Fruit fly (Drosophila melanogaster): Measurements from ENCODE around the gene Deaf1.

The Deaf1 gene

dm6 chr3L:19790929-19791687 lies 26.9 kb upstream of the Deaf1 start (continued):
- TF ChIP-seq CG16779 (tag; optimal IDR thresholded peaks at IDR 0.05) (peak; percentile 37), Gug (GFP tag; IDR thresholded peaks at IDR 0.05) (no peak; the same call in 1 of the 2 replicates), CG32006 (GFP tag; optimal IDR thresholded peaks at IDR 0.05) (peak; percentile 73), CG11902 (GFP tag; optimal IDR thresholded peaks at IDR 0.05) (peak; percentile 14), CG11762 (GFP tag; optimal IDR thresholded peaks at IDR 0.05; ENCODE audit: insufficient read depth) (peak; percentile 26), CG9139 (GFP tag; optimal IDR thresholded peaks at IDR 0.05) (peak; percentile 24), CG3032 (tag; optimal IDR thresholded peaks at IDR 0.05) (peak; percentile 62), CG8119 (GFP tag; IDR thresholded peaks at IDR 0.05) (peak; percentile 63), CG1621 (tag; optimal IDR thresholded peaks at IDR 0.05) (no peak), OdsH (GFP tag; optimal IDR thresholded peaks at IDR 0.05) (peak; percentile 67)

DNA sequence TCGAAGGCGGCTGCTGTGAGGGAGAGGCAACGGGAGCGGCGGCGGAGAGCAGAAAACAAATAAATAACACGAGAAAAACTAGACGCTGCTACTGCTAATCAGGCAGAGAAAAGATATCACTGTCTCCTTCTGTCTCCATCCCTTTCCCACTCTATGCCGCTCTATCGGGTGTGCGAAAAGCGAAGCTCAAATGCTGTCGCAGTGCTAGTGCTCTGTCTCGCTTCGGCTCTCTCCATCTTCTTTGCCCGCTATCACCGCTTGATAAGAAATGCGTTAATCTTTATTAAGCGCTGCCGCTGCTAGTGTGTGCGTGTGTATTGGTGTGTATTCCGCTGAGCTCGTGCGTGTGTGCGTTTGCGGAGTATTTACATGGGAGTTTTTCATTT lies 26.3 kb upstream of the Deaf1 start:
- TF ChIP-seq cyc (GFP tag; optimal IDR thresholded peaks at IDR 0.05), result no peak
- TF ChIP-seq CG8632 (GFP tag; optimal IDR thresholded peaks at IDR 0.05), result no peak
- TF ChIP-seq CG8119 (GFP tag; IDR thresholded peaks at IDR 0.05), result 0 out of 3 replicates have a peak, but pooled peaks have one; percentile 19
- TF ChIP-seq CG10631 (GFP tag; optimal IDR thresholded peaks at IDR 0.05), result no peak
- no peak for TF ChIP-seq Ets21C (GFP tag; optimal IDR thresholded peaks at IDR 0.05)
- peak; percentile 59 for TF ChIP-seq CG15336 (GFP tag; IDR thresholded peaks at IDR 0.05)
- no peak for TF ChIP-seq achi (GFP tag; optimal IDR thresholded peaks at IDR 0.05)
- no peak for TF ChIP-seq OdsH (GFP tag; optimal IDR thresholded peaks at IDR 0.05)
- no peak for TF ChIP-seq Hr38 (GFP tag; optimal IDR thresholded peaks at IDR 0.05)
- peak in 1 of 2 experiments; percentile 10 for TF ChIP-seq ss (GFP tag; optimal IDR thresholded peaks at IDR 0.05)
- no peak for TF ChIP-seq CG32006 (GFP tag; optimal IDR thresholded peaks at IDR 0.05)
- no peak for TF ChIP-seq CG8319 (GFP tag; optimal IDR thresholded peaks at IDR 0.05)
- TF ChIP-seq fd85E (GFP tag; optimal IDR thresholded peaks at IDR 0.05), result no peak
- peak; percentile 41; the same call in 1 of the 3 replicates for TF ChIP-seq eg (GFP tag; IDR thresholded peaks at IDR 0.05)
- TF ChIP-seq CG11294 (GFP tag; IDR thresholded peaks at IDR 0.05), result no peak
- TF ChIP-seq svp (GFP tag), result no peak
- TF ChIP-seq CG4318 (GFP tag; optimal IDR thresholded peaks at IDR 0.05), result no peak
- TF ChIP-seq CG31627 (GFP tag; optimal IDR thresholded peaks at IDR 0.05), result no peak
- TF ChIP-seq CG16779 (tag; optimal IDR thresholded peaks at IDR 0.05), result no peak
- TF ChIP-seq fd59A (GFP tag; optimal IDR thresholded peaks at IDR 0.05), result no peak
- no peak for TF ChIP-seq spab (GFP tag; optimal IDR thresholded peaks at IDR 0.05)
- no peak for TF ChIP-seq Sox14 (GFP tag; optimal IDR thresholded peaks at IDR 0.05)
- TF ChIP-seq Gug (GFP tag; IDR thresholded peaks at IDR 0.05), result no peak
- TF ChIP-seq CG6808 (GFP tag; optimal IDR thresholded peaks at IDR 0.05), result no peak
- TF ChIP-seq Ets96B (tag; optimal IDR thresholded peaks at IDR 0.05), result no peak
- TF ChIP-seq Eip93F (GFP tag; optimal IDR thresholded peaks at IDR 0.05), result no peak
- no peak for TF ChIP-seq CG1621 (tag; optimal IDR thresholded peaks at IDR 0.05)
- no peak for TF ChIP-seq CG10669 (GFP tag; optimal IDR thresholded peaks at IDR 0.05)
- TF ChIP-seq Sox102F (GFP tag; optimal IDR thresholded peaks at IDR 0.05), result no peak
- TF ChIP-seq CG6276 (GFP tag; optimal IDR thresholded peaks at IDR 0.05), result no peak
- no peak for TF ChIP-seq vri (GFP tag; optimal IDR thresholded peaks at IDR 0.05)
- no peak for TF ChIP-seq topi (GFP tag; optimal IDR thresholded peaks at IDR 0.05)
- TF ChIP-seq Eip78C (GFP tag), result no peak
- TF ChIP-seq Eip75B (GFP tag; optimal IDR thresholded peaks at IDR 0.05), result no peak
- no peak for TF ChIP-seq lz (GFP tag; optimal IDR thresholded peaks at IDR 0.05)
- TF ChIP-seq fkh (GFP tag; optimal IDR thresholded peaks at IDR 0.05), result peak; percentile 98
- TF ChIP-seq CG6854 (GFP tag; optimal IDR thresholded peaks at IDR 0.05), result no peak
- TF ChIP-seq net (GFP tag; optimal IDR thresholded peaks at IDR 0.05), result no peak
- TF ChIP-seq Lpt (GFP tag; optimal IDR thresholded peaks at IDR 0.05), result peak; percentile 45
- TF ChIP-seq CG3919 (GFP tag; optimal IDR thresholded peaks at IDR 0.05), result no peak
- no peak for TF ChIP-seq Hr39 (GFP tag; optimal IDR thresholded peaks at IDR 0.05)
- TF ChIP-seq acj6 (GFP tag; optimal IDR thresholded peaks at IDR 0.05), result no peak
- no peak for TF ChIP-seq salr (GFP tag; optimal IDR thresholded peaks at IDR 0.05)
- no peak for TF ChIP-seq Blimp-1 (GFP tag; optimal IDR thresholded peaks at IDR 0.05)
- TF ChIP-seq CG7368 (GFP tag; optimal IDR thresholded peaks at IDR 0.05), result no peak

All from whole organism, prepupa.